Worm (Caenorhabditis elegans) whole organism, mixed stage, embryonic: ENCODE measurements around the gene fbxa-169.

Experiments
- bed-3 ChIP-seq: fragments of 200-800 bp; sonication (Bioruptor generic); optimal IDR thresholded peaks from 3 replicates; lab custom pipeline; 2018; ENCODE audit warnings: mild to moderate bottlenecking, missing genetic modification characterization, moderate library complexity, missing compliant biosample characterization
- blmp-1 ChIP-seq: fragments of 150-350 bp; optimal IDR thresholded peaks from 2 replicates; lab custom pipeline; 2014; ENCODE audit warnings: missing biosample characterization, missing genetic modification characterization
- ceh-39 ChIP-seq: fragments of 150-350 bp; optimal IDR thresholded peaks from 2 replicates; lab custom pipeline; 2014; ENCODE audit warnings: missing biosample characterization, missing genetic modification characterization
- ceh-43 ChIP-seq: fragments of 200-800 bp; sonication (Bioruptor generic); optimal IDR thresholded peaks from 2 replicates; lab custom pipeline; 2018; ENCODE audit warnings: mild to moderate bottlenecking, missing genetic modification characterization, moderate library complexity, missing compliant biosample characterization
- ceh-83 ChIP-seq: fragments of 200-800 bp; sonication (Bioruptor generic); optimal IDR thresholded peaks from 2 replicates; lab custom pipeline; 2018; ENCODE audit warnings: mild to moderate bottlenecking, missing genetic modification characterization, missing compliant biosample characterization
- ces-1 ChIP-seq: fragments of 150-350 bp; optimal IDR thresholded peaks from 2 replicates; lab custom pipeline; 2014; ENCODE audit warnings: missing biosample characterization, missing genetic modification reagents, missing genetic modification characterization
- drap-1 ChIP-seq: fragments of 200-800 bp; sonication (Bioruptor generic); optimal IDR thresholded peaks from 3 replicates; lab custom pipeline; 2018; ENCODE audit warnings: mild to moderate bottlenecking, missing genetic modification characterization, missing compliant biosample characterization
- elt-1 ChIP-seq: sonication (generic microtip); optimal IDR thresholded peaks from 2 replicates; lab custom pipeline; 2017; ENCODE audit warnings: missing genetic modification characterization, mild to moderate bottlenecking, missing compliant biosample characterization, antibody characterized with exemption, moderate library complexity, borderline replicate concordance; ENCODE audit not compliant: insufficient read depth
- ham-2 ChIP-seq: fragments of 200-800 bp; sonication (Bioruptor generic); optimal IDR thresholded peaks from 2 replicates; lab custom pipeline; 2018; ENCODE audit warnings: mild to moderate bottlenecking, missing genetic modification characterization, missing compliant biosample characterization
- hlh-1 ChIP-seq: fragments of 150-350 bp; optimal IDR thresholded peaks from 2 replicates; lab custom pipeline; 2014; ENCODE audit warnings: missing biosample characterization, missing genetic modification reagents, missing genetic modification characterization
- lin-13 ChIP-seq: fragments of 150-350 bp; optimal IDR thresholded peaks from 2 replicates; lab custom pipeline; 2014; ENCODE audit warnings: missing biosample characterization, missing genetic modification characterization
- lin-32 ChIP-seq: fragments of 200-800 bp; sonication (Bioruptor generic); optimal IDR thresholded peaks from 2 replicates; lab custom pipeline; 2018; ENCODE audit warnings: mild to moderate bottlenecking, missing genetic modification characterization, missing compliant biosample characterization
- lsy-2 ChIP-seq: fragments of 150-350 bp; optimal IDR thresholded peaks from 2 replicates; lab custom pipeline; 2014; ENCODE audit warnings: missing biosample characterization, missing genetic modification characterization
- mab-5 ChIP-seq: fragments of 150-350 bp; optimal IDR thresholded peaks from 2 replicates; lab custom pipeline; 2014; ENCODE audit warnings: missing biosample characterization, missing genetic modification characterization
- mep-1 ChIP-seq: fragments of 150-350 bp; optimal IDR thresholded peaks from 2 replicates; lab custom pipeline; 2017; ENCODE audit warnings: missing biosample characterization, missing genetic modification reagents, missing genetic modification characterization, inconsistent platforms
- mls-2 ChIP-seq: sonication (generic microtip); optimal IDR thresholded peaks from 2 replicates; lab custom pipeline; 2016; ENCODE audit warnings: mild to moderate bottlenecking, missing genetic modification characterization, moderate library complexity, missing compliant biosample characterization
- nhr-12 ChIP-seq: fragments of 150-350 bp; optimal IDR thresholded peaks from 2 replicates; lab custom pipeline; 2014; ENCODE audit warnings: missing biosample characterization, missing genetic modification characterization
- nhr-28 ChIP-seq: fragments of 150-350 bp; optimal IDR thresholded peaks from 2 replicates; lab custom pipeline; 2014; ENCODE audit warnings: missing biosample characterization, missing genetic modification characterization
- nhr-76 ChIP-seq: sonication (generic microtip); optimal IDR thresholded peaks from 2 replicates; lab custom pipeline; 2017; ENCODE audit warnings: missing biosample characterization, missing genetic modification characterization
- sem-2 ChIP-seq: fragments of 200-800 bp; sonication (Bioruptor generic); optimal IDR thresholded peaks from 2 replicates; lab custom pipeline; 2018; ENCODE audit warnings: mild to moderate bottlenecking, missing genetic modification characterization, missing compliant biosample characterization
- sptf-1 ChIP-seq: sonication (generic microtip); optimal IDR thresholded peaks from 2 replicates; lab custom pipeline; 2017; ENCODE audit warnings: mild to moderate bottlenecking, missing genetic modification characterization, moderate library complexity, missing compliant biosample characterization
- tbx-8 ChIP-seq: fragments of 200-800 bp; sonication (Bioruptor generic); optimal IDR thresholded peaks from 2 replicates; lab custom pipeline; 2018; ENCODE audit warnings: mild to moderate bottlenecking, missing genetic modification characterization, moderate library complexity, missing compliant biosample characterization
- unc-120 ChIP-seq: sonication (generic microtip); optimal IDR thresholded peaks from 2 replicates; lab custom pipeline; 2017; ENCODE audit warnings: missing genetic modification characterization, missing compliant biosample characterization; ENCODE audit not compliant: poor library complexity, severe bottlenecking
- unc-39 ChIP-seq: fragments of 150-350 bp; optimal IDR thresholded peaks from 2 replicates; lab custom pipeline; 2014; ENCODE audit warnings: missing biosample characterization, missing genetic modification characterization
- unc-62 ChIP-seq: fragments of 150-350 bp; optimal IDR thresholded peaks from 2 replicates; lab custom pipeline; 2014; ENCODE audit warnings: missing biosample characterization, missing genetic modification reagents, missing genetic modification characterization
- ztf-11 ChIP-seq: fragments of 150-350 bp; optimal IDR thresholded peaks from 2 replicates; lab custom pipeline; 2014; ENCODE audit warnings: missing biosample characterization, missing genetic modification characterization

The fbxa-169 gene

ce11 chrII:13616000-13616399, 32.3 kb upstream of the fbxa-169 start, which contains the start of gene gst-14:
Gene gst-14 (minus strand): TSS chrII:13616100.
- TF ChIP-seq nhr-28 (tag; lab: Kevin White, UChicago) = no peak
- TF ChIP-seq ham-2 (GFP tag; lab: Kevin White, UChicago) = no peak
- TF ChIP-seq unc-39 (tag; lab: Kevin White, UChicago) = no peak
- TF ChIP-seq lin-32 (GFP tag; lab: Kevin White, UChicago) = no peak
- no peak for TF ChIP-seq drap-1 (GFP tag; lab: Kevin White, UChicago)
- TF ChIP-seq nhr-12 (tag; lab: Kevin White, UChicago) = no peak
- no peak for TF ChIP-seq ceh-43
- TF ChIP-seq unc-62 = no peak
- TF ChIP-seq ceh-39 (tag; lab: Kevin White, UChicago) = no peak
- TF ChIP-seq mls-2 (tag; lab: Kevin White, UChicago) = no peak

ce11 chrII:13617808-13618207, 30.5 kb upstream of the fbxa-169 start, which contains the start of gene gst-12:
Gene gst-12 (minus strand): TSS chrII:13618061.
- peak; percentile 24 for TF ChIP-seq unc-62
- TF ChIP-seq nhr-76 (tag; lab: Kevin White, UChicago) = no peak

- TF ChIP-seq blmp-1 (tag; lab: Kevin White, UChicago) = no peak
- TF ChIP-seq mab-5 (tag; lab: Kevin White, UChicago) = no peak
- no peak for TF ChIP-seq lsy-2 (tag; lab: Kevin White, UChicago)
- TF ChIP-seq nhr-76 (tag; lab: Kevin White, UChicago) = no peak
- no peak for TF ChIP-seq tbx-8 (GFP tag; lab: Kevin White, UChicago)
- TF ChIP-seq unc-39 (tag; lab: Kevin White, UChicago) = no peak
- TF ChIP-seq, all 35 proteins: peak for 0
These were observed 24.0 kb upstream of the fbxa-169 start, which contains the start of gene gst-16 for ce11 chrII:13624330-13624729. Gene gst-16 (minus strand): TSS chrII:13624440.

- TF ChIP-seq drap-1 (GFP tag; lab: Kevin White, UChicago) (no peak), hlh-1 (tag; lab: Kevin White, UChicago) (no peak), sptf-1 (tag; lab: Kevin White, UChicago) (no peak), mep-1 (tag; lab: Kevin White, UChicago) (no peak), lin-13 (no peak), mls-2 (tag; lab: Kevin White, UChicago) (no peak)
These were observed 21.3 kb upstream of the fbxa-169 start, which contains the start of gene gst-19 for ce11 chrII:13627001-13627400. Gene gst-19 (minus strand): TSS chrII:13627145.

ce11 chrII:13630690-13631089, 17.6 kb upstream of the fbxa-169 start, which contains the start of the genes gst-17 and gst-18:
Gene gst-17 (minus strand): TSS chrII:13630790.
Gene gst-18 (minus strand): TSS chrII:13630887.
- TF ChIP-seq lin-32 (GFP tag; lab: Kevin White, UChicago) (no peak), ceh-83 (GFP tag; lab: Kevin White, UChicago) (no peak), bed-3 (GFP tag; lab: Kevin White, UChicago) (no peak), sptf-1 (tag; lab: Kevin White, UChicago) (no peak), mls-2 (tag; lab: Kevin White, UChicago) (no peak)

- TF ChIP-seq elt-1 = peak; percentile 77
- TF ChIP-seq ham-2 (GFP tag; lab: Kevin White, UChicago) = no peak
These were observed 16.1 kb upstream of the fbxa-169 start, which contains the start of gene tag-10 for ce11 chrII:13632238-13632637. Gene tag-10 (plus strand): TSS chrII:13632584.

ce11 chrII:13636596-13636995, 11.7 kb upstream of the fbxa-169 start:
- TF ChIP-seq mep-1 (tag; lab: Kevin White, UChicago) (no peak), ces-1 (GFP tag; lab: Kevin White, UChicago) (no peak), lsy-2 (tag; lab: Kevin White, UChicago) (no peak), ztf-11 (no peak), sem-2 (GFP tag; lab: Kevin White, UChicago) (no peak), unc-120 (tag; lab: Kevin White, UChicago) (no peak), hlh-1 (tag; lab: Kevin White, UChicago) (no peak), blmp-1 (tag; lab: Kevin White, UChicago) (no peak), mls-2 (tag; lab: Kevin White, UChicago) (no peak), lin-32 (GFP tag; lab: Kevin White, UChicago) (no peak)
- TF ChIP-seq, all 35 proteins: peak for 0
